Worm (Caenorhabditis elegans): ENCODE data around the gene nlp-46.

- no peak for TF ChIP-seq nhr-12 (tag; optimal IDR thresholded peaks at IDR 0.05)
- no peak for TF ChIP-seq nhr-25 (tag; optimal IDR thresholded peaks at IDR 0.05)
- no peak for TF ChIP-seq snpc-4 (tag; optimal IDR thresholded peaks at IDR 0.05)
- no peak for TF ChIP-seq pqm-1 (tag; optimal IDR thresholded peaks at IDR 0.05)
- TF ChIP-seq lin-39 (tag; optimal IDR thresholded peaks at IDR 0.05) = no peak
Measured at ce11 chrV:12486934-12487333, 19.2 kb downstream of the nlp-46 start, which contains the start of gene inx-11.

Data from whole organism, L3 larva.